Worm (Caenorhabditis elegans) whole organism, L4 larva: ENCODE results near the gene C23H5.8.

Source experiments
- R02D3.7 ChIP-seq: fragments of 150-350 bp; sonication (generic microtip); optimal IDR thresholded peaks from 3 replicates; lab custom pipeline; 2014; ENCODE audit warnings: missing biosample characterization, missing genetic modification characterization
- ama-1 ChIP-seq: fragments of 150-350 bp; optimal IDR thresholded peaks from 2 replicates; lab custom pipeline; 2014; ENCODE audit warnings: inconsistent platforms, mixed read lengths
- arid-1 ChIP-seq: fragments of 200-800 bp; sonication (Bioruptor generic); conservative IDR thresholded peaks from 2 replicates; pipeline ENCODE4 v1.3.6; 2022; ENCODE audit warnings: missing genetic modification reagents, missing genetic modification characterization, missing compliant biosample characterization
- ceh-20 ChIP-seq: fragments of 200-800 bp; sonication (Bioruptor generic); IDR thresholded peaks from 2 replicates; pipeline ENCODE4 v1.3.6; 2022; ENCODE audit warnings: missing genetic modification reagents, missing genetic modification characterization, missing compliant biosample characterization
- ces-1 ChIP-seq: fragments of 150-350 bp; sonication (generic microtip); optimal IDR thresholded peaks from 4 replicates; lab custom pipeline; 2014; ENCODE audit warnings: missing biosample characterization, missing genetic modification reagents, missing genetic modification characterization
- dve-1 ChIP-seq: sonication (generic microtip); optimal IDR thresholded peaks from 2 replicates; lab custom pipeline; 2017; ENCODE audit warnings: antibody characterized with exemption, mild to moderate bottlenecking, missing genetic modification characterization, missing compliant biosample characterization; ENCODE audit not compliant: insufficient read depth
- jun-1 ChIP-seq: fragments of 150-350 bp; optimal IDR thresholded peaks from 2 replicates; lab custom pipeline; 2014; ENCODE audit warnings: missing biosample characterization, missing genetic modification reagents, missing genetic modification characterization
- nhr-11 ChIP-seq: fragments of 150-350 bp; optimal IDR thresholded peaks from 2 replicates; lab custom pipeline; 2014; ENCODE audit warnings: missing biosample characterization, missing genetic modification characterization
- pha-4 ChIP-seq, 2 experiments: fragments of 150-350 bp in 1 of 2; fragments of 200-800 bp in 1 of 2; sonication (Bioruptor generic) in 1 of 2; IDR thresholded peaks in 1 of 2; optimal IDR thresholded peaks in 1 of 2; 2 replicates each; pipeline versions ENCODE4 v1.3.6 to Lab custom; 2014 to 2022; ENCODE audit warnings: missing genetic modification characterization in 2 of 2, missing genetic modification reagents in 2 of 2, missing biosample characterization in 1 of 2, missing compliant biosample characterization in 1 of 2
- pqm-1 ChIP-seq: sonication (generic microtip); optimal IDR thresholded peaks from 2 replicates; lab custom pipeline; 2017; ENCODE audit warnings: missing biosample characterization, missing genetic modification characterization
- unc-39 ChIP-seq: sonication (generic microtip); optimal IDR thresholded peaks from 2 replicates; lab custom pipeline; 2017; ENCODE audit warnings: missing biosample characterization, missing genetic modification characterization
- ztf-11 ChIP-seq: fragments of 150-350 bp; optimal IDR thresholded peaks from 2 replicates; lab custom pipeline; 2014; ENCODE audit warnings: missing biosample characterization, missing genetic modification characterization

DNA sequence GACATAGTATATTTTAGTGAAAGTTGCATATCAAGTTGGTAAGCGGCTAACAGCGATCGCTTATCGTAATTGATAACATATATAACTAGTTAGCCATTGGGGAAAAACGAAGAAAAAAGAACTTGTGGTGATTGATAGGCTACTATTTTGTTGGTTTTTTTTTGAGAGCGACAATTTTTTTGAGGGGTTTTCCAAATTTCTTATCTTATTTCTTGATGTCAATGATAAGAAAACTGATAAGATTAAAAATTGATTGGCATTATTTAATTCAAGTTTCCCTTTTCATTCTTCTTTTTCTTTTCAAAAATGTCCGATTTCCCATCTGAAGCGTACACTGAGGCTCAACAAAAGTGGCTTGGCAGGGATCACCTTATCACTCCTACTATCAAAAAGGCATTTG lies 17.5 kb upstream of the C23H5.8 start, which contains the start of gene prmt-6:
- TF ChIP-seq ces-1 (GFP tag; lab: Kevin White, UChicago) (no peak), nhr-11 (tag; lab: Kevin White, UChicago) (no peak), ama-1 (lab: Kevin White, UChicago) (no peak), dve-1 (tag; lab: Kevin White, UChicago) (no peak), ceh-20 (GFP tag; lab: Robert Waterston, UW) (no peak), R02D3.7 (tag; lab: Kevin White, UChicago) (no peak), jun-1 (tag; lab: Kevin White, UChicago) (no peak), unc-39 (no peak), ztf-11 (no peak), pqm-1 (tag; lab: Kevin White, UChicago) (peak; percentile 51), arid-1 (GFP tag; lab: Robert Waterston, UW) (no peak), pha-4 (GFP tag; IDR thresholded peaks at IDR 0.05; lab: Robert Waterston, UW) (no peak), pha-4 (tag; optimal IDR thresholded peaks at IDR 0.05; lab: Kevin White, UChicago) (no peak)
